Worm (Caenorhabditis elegans) whole organism, young adult: Measurements from ENCODE around the gene plg-1.

Source experiments
- C17E4.6 ChIP-seq: fragments of 200-800 bp; sonication (Bioruptor generic); IDR thresholded peaks from 2 replicates; pipeline ENCODE4 v1.3.6; 2022; ENCODE audit warnings: missing genetic modification reagents, missing genetic modification characterization, missing compliant biosample characterization
- Y79H2A.3 ChIP-seq: fragments of 200-800 bp; sonication (Bioruptor generic); conservative IDR thresholded peaks from 2 replicates; pipeline ENCODE4 v1.3.6; 2022; ENCODE audit warnings: missing genetic modification reagents, missing genetic modification characterization, missing compliant biosample characterization
- zim-3 ChIP-seq: sonication (generic microtip); optimal IDR thresholded peaks from 2 replicates; lab custom pipeline; 2017; ENCODE audit warnings: mild to moderate bottlenecking, missing genetic modification characterization, moderate library complexity, missing compliant biosample characterization
- ztf-28 ChIP-seq: fragments of 200-800 bp; sonication (Bioruptor generic); IDR thresholded peaks from 2 replicates; pipeline ENCODE4 v1.3.6; 2022; ENCODE audit warnings: missing genetic modification reagents, missing genetic modification characterization, missing compliant biosample characterization

DNA sequence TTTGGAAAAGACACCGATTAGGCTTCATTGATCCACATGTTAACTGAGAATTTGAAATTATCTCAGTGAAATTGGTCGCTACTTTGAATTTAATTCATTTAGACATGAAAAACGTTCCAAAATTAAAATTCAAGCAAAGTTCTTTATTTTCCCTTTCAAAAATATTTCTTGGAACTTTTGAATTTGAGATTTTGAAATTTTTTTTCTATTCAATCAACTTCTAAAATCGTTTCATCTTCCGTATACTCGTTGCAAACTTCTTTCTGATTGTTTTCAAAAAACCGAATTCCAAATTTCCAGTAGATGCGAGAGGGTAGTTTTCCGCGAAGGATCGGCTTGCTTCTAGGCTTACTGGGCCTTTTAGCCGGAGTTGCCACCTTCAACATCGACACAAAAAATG is 33.5 kb upstream of the plg-1 start, which contains the start of gene pat-2:
- TF ChIP-seq C17E4.6 (GFP tag; lab: Robert Waterston, UW) (no peak), Y79H2A.3 (GFP tag; lab: Robert Waterston, UW) (no peak), zim-3 (no peak), ztf-28 (GFP tag; lab: Robert Waterston, UW) (no peak)
